ENCODE assay signal across 2 fruit fly cellular contexts in genomic region chr2L:8834806-8835483, dm6.
TF ChIP-seq lines count a peak whose summit lies in the region.

No protein-coding gene starts in this region.

TF ChIP-seq in whole organism, embryonic, 481 proteins besides CTCF, POLR2A, EP300 and RAD21 (continued from another document and continues in another):
- TF ChIP-seq CG18262 (tag; optimal IDR thresholded peaks at IDR 0.05; lab: Kevin White, UChicago): peak; percentile 50
- TF ChIP-seq CG31441 (GFP tag; IDR thresholded peaks at IDR 0.05; lab: Robert Waterston, UW): peak; percentile 46
- peak; percentile 18 for TF ChIP-seq CG10565 (GFP tag; optimal IDR thresholded peaks at IDR 0.05; lab: Kevin White, UChicago)
- TF ChIP-seq E2f2 (GFP tag; IDR thresholded peaks at IDR 0.05; lab: Robert Waterston, UW): peak; percentile 55; the same call in 1 of the 2 replicates
- TF ChIP-seq CG1024 (GFP tag; IDR thresholded peaks at IDR 0.05; lab: Robert Waterston, UW): peak; percentile 51
- no peak for TF ChIP-seq CG17802 (tag; optimal IDR thresholded peaks at IDR 0.05; lab: Kevin White, UChicago)
- TF ChIP-seq hkb (optimal IDR thresholded peaks at IDR 0.05; lab: Kevin White, UChicago): no peak
- peak; percentile 53 for TF ChIP-seq hkb (GFP tag; IDR thresholded peaks at IDR 0.05; lab: Robert Waterston, UW)
- TF ChIP-seq lmd (GFP tag; IDR thresholded peaks at IDR 0.05; lab: Robert Waterston, UW): peak; percentile 79
- peak; percentile 87 for TF ChIP-seq CG4820 (GFP tag; optimal IDR thresholded peaks at IDR 0.05; lab: Kevin White, UChicago)
- TF ChIP-seq pum (GFP tag; optimal IDR thresholded peaks at IDR 0.05; lab: Kevin White, UChicago): peak; percentile 71
- no peak for TF ChIP-seq NFAT (GFP tag; IDR thresholded peaks at IDR 0.05; lab: Robert Waterston, UW)
- TF ChIP-seq trem (tag; optimal IDR thresholded peaks at IDR 0.05; lab: Kevin White, UChicago): peak; percentile 29
- no peak for TF ChIP-seq zen2 (GFP tag; IDR thresholded peaks at IDR 0.05; lab: Robert Waterston, UW; ENCODE audit: partially characterized antibody)
- TF ChIP-seq CG2889 (GFP tag; IDR thresholded peaks at IDR 0.05; lab: Robert Waterston, UW): 0 out of 3 replicates have a peak, but pooled peaks have one; percentile 26
- TF ChIP-seq rib (GFP tag; IDR thresholded peaks at IDR 0.05; lab: Robert Waterston, UW): no peak
- TF ChIP-seq Nf-YC (tag; optimal IDR thresholded peaks at IDR 0.05; lab: Kevin White, UChicago): peak; percentile 45
- no peak for TF ChIP-seq Doc2 (GFP tag; IDR thresholded peaks at IDR 0.05; lab: Robert Waterston, UW)
- TF ChIP-seq Blimp-1 (GFP tag; optimal IDR thresholded peaks at IDR 0.05; lab: Kevin White, UChicago): peak; percentile 34
- peak; percentile 25 for TF ChIP-seq Antp (GFP tag; optimal IDR thresholded peaks at IDR 0.05; lab: Kevin White, UChicago)
- TF ChIP-seq ci (GFP tag; IDR thresholded peaks at IDR 0.05; lab: Robert Waterston, UW): peak; percentile 91
- TF ChIP-seq caup (GFP tag; optimal IDR thresholded peaks at IDR 0.05; lab: Kevin White, UChicago; ENCODE audit: severe bottlenecking): peak; percentile 20
- TF ChIP-seq dati (GFP tag; IDR thresholded peaks at IDR 0.05; lab: Robert Waterston, UW): no peak
- no peak for TF ChIP-seq h (optimal IDR thresholded peaks at IDR 0.05; lab: Kevin White, UChicago)
- peak; percentile 85 for TF ChIP-seq esg (GFP tag; conservative IDR thresholded peaks at IDR 0.05; lab: Robert Waterston, UW)
- TF ChIP-seq ttk (GFP tag; IDR thresholded peaks at IDR 0.05; lab: Robert Waterston, UW): peak; percentile 89
- peak; percentile 48 for TF ChIP-seq dimm (GFP tag; IDR thresholded peaks at IDR 0.05; lab: Robert Waterston, UW)
- peak; percentile 63 for TF ChIP-seq ssp (GFP tag; IDR thresholded peaks at IDR 0.05; lab: Robert Waterston, UW)
- no peak for TF ChIP-seq Scr (GFP tag; IDR thresholded peaks at IDR 0.05; lab: Robert Waterston, UW; ENCODE audit: partially characterized antibody)
- TF ChIP-seq CG10267 (tag; optimal IDR thresholded peaks at IDR 0.05; lab: Kevin White, UChicago): peak; percentile 59
- peak; percentile 99 for TF ChIP-seq CG8281 (tag; optimal IDR thresholded peaks at IDR 0.05; lab: Kevin White, UChicago)
- TF ChIP-seq Nf-YB (GFP tag; optimal IDR thresholded peaks at IDR 0.05; lab: Kevin White, UChicago): peak; percentile 22
- TF ChIP-seq cg (GFP tag; optimal IDR thresholded peaks at IDR 0.05; lab: Kevin White, UChicago): no peak
- no peak for TF ChIP-seq chinmo (GFP tag; IDR thresholded peaks at IDR 0.05; lab: Robert Waterston, UW; ENCODE audit: partially characterized antibody)
- TF ChIP-seq CG33213 (GFP tag; optimal IDR thresholded peaks at IDR 0.05; lab: Kevin White, UChicago): peak; percentile 71
- TF ChIP-seq CG30403 (GFP tag; optimal IDR thresholded peaks at IDR 0.05; lab: Kevin White, UChicago): peak; percentile 64
- TF ChIP-seq Abd-B (GFP tag; optimal IDR thresholded peaks at IDR 0.05; lab: Kevin White, UChicago): peak; percentile 73
- 0 out of 2 replicates have a peak, but pooled peaks have one; percentile 70 for TF ChIP-seq CG32767 (GFP tag; IDR thresholded peaks at IDR 0.05; lab: Robert Waterston, UW)
- TF ChIP-seq Vsx1 (GFP tag; optimal IDR thresholded peaks at IDR 0.05; lab: Kevin White, UChicago): no peak
- TF ChIP-seq D (optimal IDR thresholded peaks at IDR 0.05; lab: Kevin White, UChicago): no peak
- peak; percentile 64 for TF ChIP-seq D (GFP tag; optimal IDR thresholded peaks at IDR 0.05; lab: Kevin White, UChicago)
- peak; percentile 67; the same call in 1 of the 2 replicates for TF ChIP-seq Atf6 (GFP tag; IDR thresholded peaks at IDR 0.05; lab: Robert Waterston, UW)
- TF ChIP-seq btn (GFP tag; optimal IDR thresholded peaks at IDR 0.05; lab: Kevin White, UChicago): peak; percentile 52
- no peak for TF ChIP-seq CG31224 (GFP tag; IDR thresholded peaks at IDR 0.05; lab: Robert Waterston, UW)
- peak; percentile 72 for TF ChIP-seq az2 (GFP tag; optimal IDR thresholded peaks at IDR 0.05; lab: Kevin White, UChicago)
- TF ChIP-seq Dip2 (GFP tag; IDR thresholded peaks at IDR 0.05; lab: Robert Waterston, UW): no peak
- peak; percentile 66 for TF ChIP-seq bab2 (GFP tag; optimal IDR thresholded peaks at IDR 0.05; lab: Kevin White, UChicago)
- peak; percentile 51; the same call in 1 of the 3 replicates for TF ChIP-seq ken (GFP tag; IDR thresholded peaks at IDR 0.05; lab: Robert Waterston, UW)
- 0 out of 2 replicates have a peak, but pooled peaks have one; percentile 26 for TF ChIP-seq Ada2b (GFP tag; IDR thresholded peaks at IDR 0.05; lab: Robert Waterston, UW)
- TF ChIP-seq dpn (GFP tag; optimal IDR thresholded peaks at IDR 0.05; lab: Kevin White, UChicago): peak; percentile 1 to 49
- TF ChIP-seq unc-4 (GFP tag; IDR thresholded peaks at IDR 0.05; lab: Robert Waterston, UW; ENCODE audit: partially characterized antibody): no peak
- peak; percentile 9 for TF ChIP-seq NC2β (GFP tag; optimal IDR thresholded peaks at IDR 0.05; lab: Kevin White, UChicago)
- no peak for TF ChIP-seq CG5180 (GFP tag; optimal IDR thresholded peaks at IDR 0.05; lab: Kevin White, UChicago)
- peak; percentile 46 for TF ChIP-seq CG13775 (GFP tag; optimal IDR thresholded peaks at IDR 0.05; lab: Kevin White, UChicago)
- no peak for TF ChIP-seq gfzf (GFP tag; optimal IDR thresholded peaks at IDR 0.05; lab: Kevin White, UChicago)
- peak; percentile 46 for TF ChIP-seq CG10209 (GFP tag; optimal IDR thresholded peaks at IDR 0.05; lab: Kevin White, UChicago)
- TF ChIP-seq Aef1 (GFP tag; IDR thresholded peaks at IDR 0.05; lab: Robert Waterston, UW): no peak
- TF ChIP-seq Rfx (GFP tag; IDR thresholded peaks at IDR 0.05; lab: Robert Waterston, UW): peak; percentile 21; the same call in 1 of the 2 replicates
- TF ChIP-seq CG11723 (GFP tag; optimal IDR thresholded peaks at IDR 0.05; lab: Kevin White, UChicago): peak; percentile 37
- no peak for TF ChIP-seq crc (GFP tag; optimal IDR thresholded peaks at IDR 0.05; lab: Kevin White, UChicago)
- peak; percentile 53; the same call in 1 of the 3 replicates for TF ChIP-seq C15 (GFP tag; IDR thresholded peaks at IDR 0.05; lab: Robert Waterston, UW)
- TF ChIP-seq klu (GFP tag; IDR thresholded peaks at IDR 0.05; lab: Robert Waterston, UW): peak; percentile 37; the same call in 1 of the 2 replicates
- TF ChIP-seq bigmax (GFP tag; optimal IDR thresholded peaks at IDR 0.05; lab: Kevin White, UChicago): no peak
- TF ChIP-seq CG6175 (GFP tag; IDR thresholded peaks at IDR 0.05; lab: Robert Waterston, UW): no peak
- peak; percentile 32 for TF ChIP-seq Jarid2 (GFP tag; optimal IDR thresholded peaks at IDR 0.05; lab: Kevin White, UChicago)

TF ChIP-seq in whole organism, prepupa, 60 proteins besides CTCF, POLR2A, EP300 and RAD21 (continued from another document):
- TF ChIP-seq CG32006 (GFP tag; optimal IDR thresholded peaks at IDR 0.05; lab: Kevin White, UChicago) (peak; percentile 69), Ets96B (tag; optimal IDR thresholded peaks at IDR 0.05; lab: Kevin White, UChicago) (peak; percentile 46), cyc (GFP tag; optimal IDR thresholded peaks at IDR 0.05; lab: Kevin White, UChicago) (peak; percentile 84), CG6163 (GFP tag; IDR thresholded peaks at IDR 0.05; lab: Robert Waterston, UW) (peak; percentile 67), CG11294 (GFP tag; IDR thresholded peaks at IDR 0.05; lab: Robert Waterston, UW) (no peak), CG10631 (GFP tag; optimal IDR thresholded peaks at IDR 0.05; lab: Kevin White, UChicago) (peak; percentile 68), CG15336 (GFP tag; IDR thresholded peaks at IDR 0.05; lab: Robert Waterston, UW) (peak; percentile 82), CG8319 (GFP tag; optimal IDR thresholded peaks at IDR 0.05; lab: Kevin White, UChicago) (peak; percentile 3), CG6792 (GFP tag; optimal IDR thresholded peaks at IDR 0.05; lab: Kevin White, UChicago) (peak; percentile 78), CG16779 (tag; optimal IDR thresholded peaks at IDR 0.05; lab: Kevin White, UChicago) (peak; percentile 8), salr (GFP tag; optimal IDR thresholded peaks at IDR 0.05; lab: Kevin White, UChicago) (peak; percentile 22 to 40), svp (GFP tag; lab: Kevin White, UChicago) (peak; percentile 94), Hr4 (GFP tag; optimal IDR thresholded peaks at IDR 0.05; lab: Kevin White, UChicago) (peak; percentile 36), Gug (GFP tag; IDR thresholded peaks at IDR 0.05; lab: Robert Waterston, UW) (no peak; the same call in 1 of the 2 replicates), fkh (GFP tag; optimal IDR thresholded peaks at IDR 0.05; lab: Kevin White, UChicago) (no peak), CG1621 (tag; optimal IDR thresholded peaks at IDR 0.05; lab: Kevin White, UChicago) (peak; percentile 60), dac (GFP tag; optimal IDR thresholded peaks at IDR 0.05; lab: Kevin White, UChicago) (no peak), Eip93F (GFP tag; optimal IDR thresholded peaks at IDR 0.05; lab: Kevin White, UChicago) (no peak), Ets21C (GFP tag; optimal IDR thresholded peaks at IDR 0.05; lab: Kevin White, UChicago) (peak; percentile 52), lz (GFP tag; optimal IDR thresholded peaks at IDR 0.05; lab: Kevin White, UChicago) (peak; percentile 66), fd59A (GFP tag; optimal IDR thresholded peaks at IDR 0.05; lab: Kevin White, UChicago) (peak; percentile 60), Sox14 (GFP tag; optimal IDR thresholded peaks at IDR 0.05; lab: Kevin White, UChicago) (peak; percentile 42), pdm3 (GFP tag; optimal IDR thresholded peaks at IDR 0.05; lab: Kevin White, UChicago) (peak; percentile 74), CG11762 (GFP tag; optimal IDR thresholded peaks at IDR 0.05; lab: Kevin White, UChicago; ENCODE audit: insufficient read depth) (no peak), CG6854 (GFP tag; optimal IDR thresholded peaks at IDR 0.05; lab: Kevin White, UChicago) (no peak), CG10669 (GFP tag; optimal IDR thresholded peaks at IDR 0.05; lab: Kevin White, UChicago) (peak; percentile 57), net (GFP tag; optimal IDR thresholded peaks at IDR 0.05; lab: Kevin White, UChicago) (peak; percentile 19), esn (GFP tag; optimal IDR thresholded peaks at IDR 0.05; lab: Kevin White, UChicago) (peak; percentile 79), CG8632 (GFP tag; optimal IDR thresholded peaks at IDR 0.05; lab: Kevin White, UChicago) (peak; percentile 74), Smox (GFP tag; optimal IDR thresholded peaks at IDR 0.05; lab: Kevin White, UChicago) (peak; percentile 66), CG6808 (GFP tag; optimal IDR thresholded peaks at IDR 0.05; lab: Kevin White, UChicago) (peak; percentile 55), CG6276 (GFP tag; optimal IDR thresholded peaks at IDR 0.05; lab: Kevin White, UChicago) (no peak), CG8119 (GFP tag; IDR thresholded peaks at IDR 0.05; lab: Robert Waterston, UW) (peak; percentile 82), eg (GFP tag; IDR thresholded peaks at IDR 0.05; lab: Robert Waterston, UW) (peak; percentile 65), Met (GFP tag; optimal IDR thresholded peaks at IDR 0.05; lab: Kevin White, UChicago) (peak; percentile 88), Hr38 (GFP tag; optimal IDR thresholded peaks at IDR 0.05; lab: Kevin White, UChicago) (no peak), CG34406 (GFP tag; optimal IDR thresholded peaks at IDR 0.05; lab: Kevin White, UChicago) (peak; percentile 74)
TF ChIP-seq in whole organism, prepupa: peak in this region for 49.
